Fruit fly (Drosophila melanogaster) whole organism, adult: ENCODE data around the gene CG6974.

Experiments
- CG11617 ChIP-seq: fragments of 200-800 bp; sonication (Bioruptor generic); optimal IDR thresholded peaks from 2 replicates; lab custom pipeline; 2017; ENCODE audit warnings: mild to moderate bottlenecking, missing biosample characterization, missing genetic modification reagents, missing genetic modification characterization
- CG12768 ChIP-seq: fragments of 200-800 bp; sonication (Bioruptor generic); optimal IDR thresholded peaks from 2 replicates; lab custom pipeline; 2017; ENCODE audit warnings: missing biosample characterization, missing genetic modification characterization, mild to moderate bottlenecking, moderate library complexity, missing genetic modification reagents
- CG14711 ChIP-seq: fragments of 200-800 bp; sonication (Bioruptor generic); optimal IDR thresholded peaks from 2 replicates; lab custom pipeline; 2018; ENCODE audit warnings: missing biosample characterization, mild to moderate bottlenecking, missing genetic modification characterization, moderate library complexity
- CG1620 ChIP-seq: fragments of 200-800 bp; sonication (Bioruptor generic); optimal IDR thresholded peaks from 2 replicates; lab custom pipeline; 2016; ENCODE audit warnings: missing biosample characterization, missing genetic modification characterization
- CG33017 ChIP-seq: fragments of 200-800 bp; sonication (Bioruptor generic); optimal IDR thresholded peaks from 2 replicates; lab custom pipeline; 2018; ENCODE audit warnings: missing biosample characterization, mild to moderate bottlenecking, missing genetic modification characterization, moderate library complexity
- CG5204 ChIP-seq: fragments of 200-800 bp; sonication (Bioruptor generic); optimal IDR thresholded peaks from 2 replicates; lab custom pipeline; 2016; ENCODE audit warnings: missing biosample characterization, missing genetic modification characterization
- CG7045 ChIP-seq: fragments of 200-800 bp; sonication (Bioruptor generic); optimal IDR thresholded peaks from 2 replicates; lab custom pipeline; 2017; ENCODE audit warnings: missing biosample characterization, mild to moderate bottlenecking, missing genetic modification characterization
- CG7101 ChIP-seq: fragments of 200-800 bp; sonication (Bioruptor generic); optimal IDR thresholded peaks from 2 replicates; lab custom pipeline; 2018; ENCODE audit warnings: missing biosample characterization, mild to moderate bottlenecking, missing genetic modification characterization, moderate library complexity
- Clk ChIP-seq: fragments of 200-800 bp; sonication (Bioruptor generic); optimal IDR thresholded peaks from 2 replicates; lab custom pipeline; 2017; ENCODE audit warnings: missing biosample characterization, missing genetic modification characterization
- Crg-1 ChIP-seq: fragments of 200-800 bp; sonication (Bioruptor generic); optimal IDR thresholded peaks from 2 replicates; lab custom pipeline; 2016; ENCODE audit warnings: missing biosample characterization, missing genetic modification characterization
- Hr96 ChIP-seq: fragments of 200-800 bp; sonication (Bioruptor generic); optimal IDR thresholded peaks from 2 replicates; lab custom pipeline; 2016; ENCODE audit warnings: missing biosample characterization, missing genetic modification characterization
- Mnt ChIP-seq: fragments of 200-800 bp; sonication (Bioruptor generic); optimal IDR thresholded peaks from 2 replicates; lab custom pipeline; 2016; ENCODE audit warnings: missing biosample characterization, mild to moderate bottlenecking, missing genetic modification characterization
- bab1 ChIP-seq: fragments of 200-800 bp; sonication (Bioruptor generic); optimal IDR thresholded peaks from 3 replicates; lab custom pipeline; 2019; ENCODE audit warnings: missing biosample characterization, mild to moderate bottlenecking, missing genetic modification characterization, moderate library complexity
- cic ChIP-seq: fragments of 200-800 bp; sonication (Bioruptor generic); optimal IDR thresholded peaks from 2 replicates; lab custom pipeline; 2017; ENCODE audit warnings: missing biosample characterization, mild to moderate bottlenecking, missing genetic modification characterization, moderate library complexity
- cnc ChIP-seq, 2 experiments: fragments of >200 bp; optimal IDR thresholded peaks; 2 replicates each; lab custom pipeline; 2017
- kay ChIP-seq: fragments of 200-800 bp; sonication (Bioruptor generic); peaks from one replicate; lab custom pipeline; 2016; ENCODE audit warnings: missing biosample characterization, missing genetic modification characterization, borderline replicate concordance
- ovo ChIP-seq: fragments of 200-800 bp; sonication (Bioruptor generic); optimal IDR thresholded peaks from 2 replicates; lab custom pipeline; 2016; ENCODE audit warnings: missing biosample characterization, missing genetic modification characterization
- pad ChIP-seq: fragments of 200-800 bp; sonication (Bioruptor generic); optimal IDR thresholded peaks from 3 replicates; lab custom pipeline; 2017; ENCODE audit warnings: missing biosample characterization, missing genetic modification characterization, mild to moderate bottlenecking, moderate library complexity, missing genetic modification reagents
- tj ChIP-seq: fragments of 200-800 bp; sonication (Bioruptor generic); optimal IDR thresholded peaks from 3 replicates; lab custom pipeline; 2017; ENCODE audit warnings: missing biosample characterization, mild to moderate bottlenecking, missing genetic modification characterization, moderate library complexity
- toe ChIP-seq: fragments of 200-800 bp; sonication (Bioruptor generic); optimal IDR thresholded peaks from 2 replicates; lab custom pipeline; 2016; ENCODE audit warnings: missing biosample characterization, missing genetic modification characterization

Gene CG6974

DNA sequence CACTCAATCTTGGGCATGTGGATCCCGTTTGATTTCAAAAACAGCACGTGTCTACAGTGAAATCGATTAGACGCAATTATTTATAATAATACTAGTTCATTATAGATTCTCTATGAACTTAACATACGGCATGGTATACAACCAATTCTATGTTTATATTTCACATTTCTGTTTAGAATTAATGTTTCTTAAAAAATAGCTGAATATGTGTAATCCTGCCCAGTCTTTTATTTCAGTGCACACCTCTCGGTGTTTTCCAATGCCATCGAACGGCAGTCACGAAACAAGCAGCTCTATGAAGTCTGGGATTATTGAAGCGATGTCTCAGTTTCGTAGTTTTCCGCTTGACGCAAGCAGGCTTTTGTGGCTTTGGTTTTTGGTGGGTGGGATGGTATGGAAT, 38.7 kb upstream of the CG6974 start:
- TF ChIP-seq CG14711, result no peak
- no peak for TF ChIP-seq ovo (GFP tag; lab: Kevin White, UChicago)

DNA sequence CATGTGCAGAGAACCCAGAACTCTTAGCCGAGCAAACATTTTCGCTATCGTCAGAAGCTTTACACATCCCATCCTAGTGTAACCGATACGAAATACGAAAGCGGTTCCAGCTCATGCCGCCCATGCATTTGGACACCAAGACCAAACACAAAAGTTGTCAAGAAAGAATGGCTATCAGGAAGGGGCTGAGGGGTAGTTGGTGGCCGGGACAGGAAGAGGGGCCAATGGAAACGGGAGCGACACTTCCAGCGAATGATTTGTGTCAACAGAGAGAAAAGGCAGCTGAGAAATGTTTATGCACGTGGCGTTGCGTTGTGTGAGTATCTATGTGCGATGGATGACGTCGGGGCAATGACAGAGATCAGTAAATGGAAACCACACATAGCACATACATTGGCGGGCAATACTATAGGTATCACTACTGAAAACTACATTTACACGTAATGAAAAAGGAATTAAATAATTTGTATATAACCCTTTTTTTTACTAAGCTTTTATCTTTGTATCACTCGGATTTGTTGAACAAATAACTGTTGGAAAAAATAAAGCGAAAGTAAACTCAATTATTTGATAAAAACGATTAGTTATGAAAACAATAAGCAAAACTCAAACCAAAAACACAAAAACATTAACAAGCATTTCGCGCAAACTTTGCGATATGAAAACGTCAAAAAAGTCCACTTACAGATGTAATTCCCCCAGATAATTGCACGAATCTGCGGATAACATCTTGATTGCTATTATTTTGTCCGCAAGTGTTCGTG, 35.6 kb upstream of the CG6974 start:
- TF ChIP-seq CG11617, result peak; percentile 19
- TF ChIP-seq CG5204, result peak; percentile 29
- no peak for TF ChIP-seq Hr96
- no peak for TF ChIP-seq tj (GFP tag; lab: Kevin White, UChicago)
- TF ChIP-seq CG1620, result no peak
- TF ChIP-seq Mnt (GFP tag; lab: Kevin White, UChicago), result peak; percentile 5
- TF ChIP-seq Crg-1 (GFP tag; lab: Kevin White, UChicago), result no peak
- peak; percentile 71 for TF ChIP-seq bab1 (GFP tag; lab: Kevin White, UChicago)
- TF ChIP-seq ovo (GFP tag; lab: Kevin White, UChicago), result no peak
- TF ChIP-seq CG14711, result no peak
- no peak for TF ChIP-seq cnc (optimal IDR thresholded peaks at IDR 0.05; lab: Kevin White, UChicago)
- TF ChIP-seq CG7045 (GFP tag; lab: Kevin White, UChicago), result peak; percentile 8
- TF ChIP-seq CG7101 (tag; lab: Kevin White, UChicago), result peak; percentile 28
- no peak for TF ChIP-seq pad (GFP tag; lab: Kevin White, UChicago)
- TF ChIP-seq kay (GFP tag; lab: Kevin White, UChicago), result peak; percentile 7
- TF ChIP-seq Clk, result no peak
- TF ChIP-seq cic (GFP tag; lab: Kevin White, UChicago), result no peak
- TF ChIP-seq CG12768 (GFP tag; lab: Kevin White, UChicago), result no peak
- no peak for TF ChIP-seq CG33017 (tag; lab: Kevin White, UChicago)
- TF ChIP-seq toe (GFP tag; lab: Kevin White, UChicago), result peak; percentile 2

DNA sequence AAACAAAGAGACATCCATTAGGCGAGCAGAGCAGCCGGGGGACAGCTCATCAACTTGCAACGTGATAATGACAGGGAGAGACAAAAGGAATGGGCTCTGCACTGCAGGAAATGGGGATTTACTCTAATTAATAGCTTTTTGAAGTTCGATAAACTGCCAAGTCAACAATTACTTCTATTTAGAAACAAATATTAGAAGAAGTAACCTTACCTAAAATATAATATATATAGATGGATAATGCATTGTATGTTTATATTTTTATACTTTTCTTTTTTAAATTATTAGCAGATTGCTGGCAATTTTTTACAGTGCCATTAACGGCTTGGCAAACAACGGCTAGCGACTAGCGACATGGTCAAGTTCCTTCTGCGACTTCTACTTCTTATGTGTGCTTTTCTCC, 34.5 kb upstream of the CG6974 start:
- TF ChIP-seq Hr96 (no peak), CG11617 (no peak), CG7045 (GFP tag; lab: Kevin White, UChicago) (no peak), CG1620 (no peak), Crg-1 (GFP tag; lab: Kevin White, UChicago) (no peak), CG33017 (tag; lab: Kevin White, UChicago) (no peak), CG12768 (GFP tag; lab: Kevin White, UChicago) (no peak), CG14711 (no peak), pad (GFP tag; lab: Kevin White, UChicago) (no peak), CG5204 (no peak), ovo (GFP tag; lab: Kevin White, UChicago) (no peak), Clk (no peak), bab1 (GFP tag; lab: Kevin White, UChicago) (no peak), toe (GFP tag; lab: Kevin White, UChicago) (no peak), cic (GFP tag; lab: Kevin White, UChicago) (no peak), Mnt (GFP tag; lab: Kevin White, UChicago) (no peak), cnc (optimal IDR thresholded peaks at IDR 0.05; lab: Kevin White, UChicago) (no peak), kay (GFP tag; lab: Kevin White, UChicago) (no peak)

DNA sequence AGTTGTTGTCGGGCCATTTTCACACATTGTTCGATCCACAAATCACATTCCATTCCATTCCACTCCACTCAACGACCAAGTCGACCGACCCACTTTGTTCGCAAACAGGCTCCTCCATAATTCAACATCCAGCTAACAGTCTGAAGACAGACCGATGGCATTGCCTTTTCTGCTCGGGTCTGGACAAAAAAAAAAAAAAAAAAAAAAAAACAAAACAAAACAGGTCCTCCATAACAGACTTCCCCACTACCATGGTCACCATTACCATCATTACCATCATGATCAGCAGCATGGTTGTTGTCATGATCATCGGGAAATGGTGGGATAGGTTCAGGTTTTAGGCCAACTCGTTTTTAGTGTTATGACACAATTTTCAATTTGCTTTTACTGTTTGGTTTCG, 33.1 kb upstream of the CG6974 start:
- no peak for TF ChIP-seq kay (GFP tag; lab: Kevin White, UChicago)
- no peak for TF ChIP-seq CG12768 (GFP tag; lab: Kevin White, UChicago)
- TF ChIP-seq Clk, result no peak
- no peak for TF ChIP-seq Mnt (GFP tag; lab: Kevin White, UChicago)
- no peak for TF ChIP-seq bab1 (GFP tag; lab: Kevin White, UChicago)
- TF ChIP-seq CG5204, result no peak
- TF ChIP-seq Hr96, result no peak
- no peak for TF ChIP-seq ovo (GFP tag; lab: Kevin White, UChicago)

DNA sequence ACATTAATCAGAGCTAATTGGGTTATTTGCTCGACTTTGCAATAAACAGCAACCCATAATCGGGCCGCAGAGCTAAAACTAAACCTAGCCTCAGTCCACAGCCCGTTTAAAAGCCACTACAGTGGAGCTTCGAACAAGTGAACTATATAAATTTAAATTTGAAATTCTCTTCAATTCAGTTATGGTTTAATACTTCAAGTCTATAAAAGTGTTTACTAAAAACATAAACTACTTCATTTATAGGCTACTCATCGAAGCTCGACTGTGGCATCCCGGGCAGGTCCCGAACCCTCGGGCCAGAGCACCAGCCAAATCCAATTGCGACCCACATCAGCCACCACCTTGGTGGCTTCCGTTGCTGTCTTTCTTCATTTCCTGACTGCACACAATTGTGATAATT, 31.1 kb upstream of the CG6974 start:
- TF ChIP-seq kay (GFP tag; lab: Kevin White, UChicago) (peak; percentile 51), CG7045 (GFP tag; lab: Kevin White, UChicago) (peak; percentile 7), ovo (GFP tag; lab: Kevin White, UChicago) (no peak), CG7101 (tag; lab: Kevin White, UChicago) (peak; percentile 23), CG1620 (no peak), pad (GFP tag; lab: Kevin White, UChicago) (no peak), bab1 (GFP tag; lab: Kevin White, UChicago) (no peak), Hr96 (no peak), CG5204 (peak; percentile 42), Crg-1 (GFP tag; lab: Kevin White, UChicago) (no peak)

DNA sequence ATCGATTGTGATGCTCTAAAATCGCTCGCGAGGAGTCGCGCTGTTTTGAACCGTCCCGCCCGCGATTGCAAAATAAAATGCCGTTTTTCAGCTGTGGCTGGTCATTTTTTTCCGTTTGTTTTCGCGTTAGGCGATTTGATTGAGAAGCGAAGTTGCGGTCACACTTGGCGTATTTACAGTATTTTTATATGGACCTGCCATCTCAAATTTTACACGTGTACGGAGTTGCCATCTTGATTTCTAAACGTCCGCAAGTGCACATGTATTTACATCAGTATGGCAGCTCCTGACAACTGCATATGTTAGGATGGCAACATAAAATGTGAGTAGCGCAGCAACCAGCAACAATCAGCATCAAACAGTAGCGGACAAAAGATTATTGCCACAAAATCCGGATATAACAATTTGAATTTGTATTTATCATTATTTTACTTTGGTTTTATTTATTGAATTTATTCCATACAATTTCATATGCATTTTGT, 16.5 kb upstream of the CG6974 start, which contains the start of gene CG6966:
TSS of gene CG6966 (minus strand) at position 82 of the 482 bp plus-strand sequence.
- TF ChIP-seq cnc (optimal IDR thresholded peaks at IDR 0.05; lab: Kevin White, UChicago), result no peak
- TF ChIP-seq CG11617, result peak; percentile 85
- TF ChIP-seq CG12768 (GFP tag; lab: Kevin White, UChicago), result peak; percentile 67
- TF ChIP-seq Hr96, result peak; percentile 94
- TF ChIP-seq Mnt (GFP tag; lab: Kevin White, UChicago), result peak; percentile 93
- TF ChIP-seq Clk, result peak; percentile 84
- TF ChIP-seq CG1620, result peak; percentile 98
- peak; percentile 92 for TF ChIP-seq toe (GFP tag; lab: Kevin White, UChicago)
- peak; percentile 42 for TF ChIP-seq tj (GFP tag; lab: Kevin White, UChicago)
- TF ChIP-seq ovo (GFP tag; lab: Kevin White, UChicago), result peak; percentile 97
- peak; percentile 94 for TF ChIP-seq CG5204
- TF ChIP-seq CG14711, result peak; percentile 77
- TF ChIP-seq pad (GFP tag; lab: Kevin White, UChicago), result peak; percentile 81
- peak; percentile 83 for TF ChIP-seq CG33017 (tag; lab: Kevin White, UChicago)
- peak; percentile 95 for TF ChIP-seq CG7101 (tag; lab: Kevin White, UChicago)
- peak; percentile 93 for TF ChIP-seq Crg-1 (GFP tag; lab: Kevin White, UChicago)
- peak; percentile 89 for TF ChIP-seq CG7045 (GFP tag; lab: Kevin White, UChicago)
- peak; percentile 86 for TF ChIP-seq cic (GFP tag; lab: Kevin White, UChicago)
- no peak for TF ChIP-seq kay (GFP tag; lab: Kevin White, UChicago)
- peak; percentile 93 for TF ChIP-seq bab1 (GFP tag; lab: Kevin White, UChicago)
